Fruit fly (Drosophila melanogaster) whole organism, embryonic: ENCODE results near the gene CG14367.

Experiments
- Aef1 ChIP-seq: fragments of 200-800 bp; sonication (Bioruptor generic); IDR thresholded peaks from 3 replicates; pipeline ENCODE4 v1.3.6; 2022; ENCODE audit warnings: missing biosample characterization, missing genetic modification characterization
- Blimp-1 ChIP-seq: fragments of 200-800 bp; sonication (Bioruptor generic); optimal IDR thresholded peaks from 3 replicates; lab custom pipeline; 2018; ENCODE audit warnings: missing biosample characterization, missing genetic modification characterization, mild to moderate bottlenecking, moderate library complexity, missing genetic modification reagents
- CG10366 ChIP-seq: fragments of 200-800 bp; sonication (Bioruptor generic); IDR thresholded peaks from 2 replicates; pipeline ENCODE4 v1.3.6; 2022; ENCODE audit warnings: missing biosample characterization, missing genetic modification characterization
- CG10654 ChIP-seq: fragments of 200-800 bp; sonication (Bioruptor generic); optimal IDR thresholded peaks from 2 replicates; lab custom pipeline; 2016; ENCODE audit warnings: missing biosample characterization, missing genetic modification characterization
- CG11504 ChIP-seq: fragments of 200-800 bp; sonication (Bioruptor generic); optimal IDR thresholded peaks from 3 replicates; lab custom pipeline; 2019; ENCODE audit warnings: missing biosample characterization, mild to moderate bottlenecking, missing genetic modification characterization, moderate library complexity
- CG12219 ChIP-seq: fragments of 200-800 bp; sonication (Bioruptor generic); optimal IDR thresholded peaks from 3 replicates; lab custom pipeline; 2018; ENCODE audit warnings: missing biosample characterization, mild to moderate bottlenecking, missing genetic modification characterization
- CG1233 ChIP-seq: fragments of 200-800 bp; sonication (Bioruptor generic); optimal IDR thresholded peaks from 4 replicates; lab custom pipeline; 2018; ENCODE audit warnings: missing biosample characterization, mild to moderate bottlenecking, missing genetic modification characterization
- CG13624 ChIP-seq: fragments of 200-800 bp; sonication (Bioruptor generic); optimal IDR thresholded peaks from 2 replicates; lab custom pipeline; 2016; ENCODE audit warnings: missing biosample characterization, missing genetic modification characterization
- CG1647 ChIP-seq: fragments of 200-800 bp; sonication (Bioruptor generic); optimal IDR thresholded peaks from 3 replicates; lab custom pipeline; 2016; ENCODE audit warnings: missing biosample characterization, missing genetic modification characterization
- CG2202 ChIP-seq: fragments of 200-800 bp; sonication (Bioruptor generic); optimal IDR thresholded peaks from 2 replicates; lab custom pipeline; 2018; ENCODE audit warnings: missing biosample characterization, mild to moderate bottlenecking, missing genetic modification characterization
- CG3163 ChIP-seq: fragments of 200-800 bp; sonication (Bioruptor generic); optimal IDR thresholded peaks from 3 replicates; lab custom pipeline; 2016; ENCODE audit warnings: missing biosample characterization, missing genetic modification characterization
- CG6175 ChIP-seq: fragments of 200-800 bp; sonication (Bioruptor generic); IDR thresholded peaks from 3 replicates; pipeline ENCODE4 v1.3.6; 2022; ENCODE audit warnings: missing biosample characterization, missing genetic modification characterization
- CG6272 ChIP-seq: fragments of 200-800 bp; sonication (Bioruptor generic); IDR thresholded peaks from 2 replicates; pipeline ENCODE4 v1.3.6; 2022; ENCODE audit warnings: missing biosample characterization, missing genetic modification characterization
- CG6654 ChIP-seq: fragments of 200-800 bp; sonication (Bioruptor generic); optimal IDR thresholded peaks from 2 replicates; lab custom pipeline; 2017; ENCODE audit warnings: missing biosample characterization, mild to moderate bottlenecking, missing genetic modification characterization
- CG6854 ChIP-seq: fragments of 200-800 bp; sonication (Bioruptor generic); optimal IDR thresholded peaks from 3 replicates; lab custom pipeline; 2017; ENCODE audit warnings: missing biosample characterization, mild to moderate bottlenecking, missing genetic modification characterization
- CG7556 ChIP-seq: fragments of 200-800 bp; sonication (Bioruptor generic); optimal IDR thresholded peaks from 2 replicates; lab custom pipeline; 2017; ENCODE audit warnings: missing biosample characterization, mild to moderate bottlenecking, missing genetic modification characterization
- CG7987 ChIP-seq: fragments of 200-800 bp; sonication (Bioruptor generic); optimal IDR thresholded peaks from 2 replicates; lab custom pipeline; 2018; ENCODE audit warnings: missing biosample characterization, mild to moderate bottlenecking, missing genetic modification characterization, moderate library complexity
- CG8388 ChIP-seq: fragments of 200-800 bp; sonication (Bioruptor generic); optimal IDR thresholded peaks from 2 replicates; lab custom pipeline; 2019; ENCODE audit warnings: missing biosample characterization, mild to moderate bottlenecking, missing genetic modification characterization, moderate library complexity
- CG8765 ChIP-seq: fragments of 200-800 bp; sonication (Bioruptor generic); IDR thresholded peaks from 2 replicates; pipeline ENCODE4 v1.3.6; 2022; ENCODE audit warnings: missing biosample characterization, missing genetic modification characterization
- Dbx ChIP-seq: fragments of 200-800 bp; sonication (Bioruptor generic); IDR thresholded peaks from 3 replicates; pipeline ENCODE4 v1.3.6; 2022; ENCODE audit warnings: missing biosample characterization, missing genetic modification characterization
- Ets97D ChIP-seq: fragments of 200-800 bp; sonication (Bioruptor generic); optimal IDR thresholded peaks from 3 replicates; lab custom pipeline; 2016; ENCODE audit warnings: missing biosample characterization, missing genetic modification characterization
- Fer1 ChIP-seq: fragments of 200-800 bp; sonication (Bioruptor generic); optimal IDR thresholded peaks from 2 replicates; lab custom pipeline; 2017; ENCODE audit warnings: missing biosample characterization, mild to moderate bottlenecking, missing genetic modification characterization
- Gug ChIP-seq: fragments of 200-800 bp; sonication (Bioruptor generic); IDR thresholded peaks from 4 replicates; pipeline ENCODE4 v1.3.6; 2022; ENCODE audit warnings: missing biosample characterization, missing genetic modification characterization
- HmgZ ChIP-seq: fragments of 200-800 bp; sonication (Bioruptor generic); optimal IDR thresholded peaks from 2 replicates; lab custom pipeline; 2018; ENCODE audit warnings: missing biosample characterization, mild to moderate bottlenecking, missing genetic modification characterization
- Hr39 ChIP-seq: fragments of >200 bp; optimal IDR thresholded peaks from 2 replicates; lab custom pipeline; 2017
- Hr78 ChIP-seq, 2 experiments: fragments of 200-800 bp in 1 of 2; fragments of >200 bp in 1 of 2; sonication (Bioruptor generic) in 1 of 2; optimal IDR thresholded peaks; 2 replicates each; lab custom pipeline; 2017 to 2019; ENCODE audit warnings: missing biosample characterization in 2 of 2, missing genetic modification characterization in 2 of 2, mild to moderate bottlenecking in 1 of 2, moderate library complexity in 1 of 2
- Lpt ChIP-seq: fragments of >200 bp; optimal IDR thresholded peaks from 2 replicates; lab custom pipeline; 2018; ENCODE audit warnings: missing biosample characterization, missing genetic modification characterization
- Meics ChIP-seq: fragments of 200-800 bp; sonication (Bioruptor generic); optimal IDR thresholded peaks from 2 replicates; lab custom pipeline; 2017; ENCODE audit warnings: missing biosample characterization, mild to moderate bottlenecking, missing genetic modification characterization
- Rx ChIP-seq: fragments of 200-800 bp; sonication (Bioruptor generic); IDR thresholded peaks from 2 replicates; pipeline ENCODE4 v1.3.6; 2022; ENCODE audit warnings: missing biosample characterization, missing genetic modification characterization
- Vsx1 ChIP-seq: fragments of 200-800 bp; sonication (Bioruptor generic); optimal IDR thresholded peaks from 2 replicates; lab custom pipeline; 2017; ENCODE audit warnings: missing biosample characterization, mild to moderate bottlenecking, missing genetic modification characterization, missing genetic modification reagents
- YL-1 ChIP-seq: fragments of 200-800 bp; sonication (Bioruptor generic); optimal IDR thresholded peaks from 3 replicates; lab custom pipeline; 2017; ENCODE audit warnings: missing biosample characterization, mild to moderate bottlenecking, missing genetic modification characterization
- bbx ChIP-seq: fragments of 200-800 bp; sonication (Bioruptor generic); IDR thresholded peaks from 2 replicates; pipeline ENCODE4 v1.3.6; 2022; ENCODE audit warnings: missing biosample characterization, missing genetic modification characterization; ENCODE audit not compliant: partially characterized antibody
- dimm ChIP-seq: fragments of 200-800 bp; sonication (Bioruptor generic); IDR thresholded peaks from 2 replicates; pipeline ENCODE4 v1.3.6; 2022; ENCODE audit warnings: missing biosample characterization, missing genetic modification characterization
- dpn ChIP-seq, 2 experiments: fragments of 200-800 bp; sonication (Bioruptor generic); optimal IDR thresholded peaks; 3 replicates each; lab custom pipeline; 2016; ENCODE audit warnings: missing biosample characterization in 2 of 2, missing genetic modification characterization in 2 of 2
- eyg ChIP-seq: fragments of 200-800 bp; sonication (Bioruptor generic); optimal IDR thresholded peaks from 3 replicates; lab custom pipeline; 2016; ENCODE audit warnings: missing biosample characterization, missing genetic modification characterization
- ind ChIP-seq: fragments of 200-800 bp; sonication (Bioruptor generic); optimal IDR thresholded peaks from 3 replicates; lab custom pipeline; 2016; ENCODE audit warnings: missing biosample characterization, missing genetic modification characterization
- insv ChIP-seq, 2 experiments: fragments of 200-800 bp; sonication (Bioruptor generic); optimal IDR thresholded peaks; 3 replicates each; lab custom pipeline; 2016 to 2018; ENCODE audit warnings: missing biosample characterization in 2 of 2, missing genetic modification characterization in 2 of 2
- jumu ChIP-seq: fragments of 200-800 bp; sonication (Bioruptor generic); optimal IDR thresholded peaks from 3 replicates; lab custom pipeline; 2016; ENCODE audit warnings: missing biosample characterization, missing genetic modification characterization
- kni ChIP-seq: fragments of 200-800 bp; sonication (Bioruptor generic); optimal IDR thresholded peaks from 3 replicates; lab custom pipeline; 2017; ENCODE audit warnings: mild to moderate bottlenecking, missing biosample characterization, missing genetic modification reagents, missing genetic modification characterization
- lmd ChIP-seq: fragments of 200-800 bp; sonication (Bioruptor generic); IDR thresholded peaks from 2 replicates; pipeline ENCODE4 v1.3.6; 2022; ENCODE audit warnings: missing biosample characterization, missing genetic modification characterization
- lola ChIP-seq, 3 experiments: fragments of >200 bp in 2 of 3; fragments of 200-800 bp in 1 of 3; sonication (Bioruptor generic) in 1 of 3; optimal IDR thresholded peaks; 2 replicates each; lab custom pipeline; 2017 to 2019; ENCODE audit warnings: missing biosample characterization in 3 of 3, missing genetic modification characterization in 3 of 3, mild to moderate bottlenecking in 1 of 3, moderate library complexity in 1 of 3
- org-1 ChIP-seq: fragments of 200-800 bp; sonication (Bioruptor generic); optimal IDR thresholded peaks from 2 replicates; lab custom pipeline; 2017; ENCODE audit warnings: missing biosample characterization, missing genetic modification characterization
- pb ChIP-seq: fragments of 200-800 bp; sonication (Bioruptor generic); optimal IDR thresholded peaks from 3 replicates; lab custom pipeline; 2016; ENCODE audit warnings: missing biosample characterization, missing genetic modification characterization
- pho ChIP-seq: fragments of 200-800 bp; sonication (Bioruptor generic); optimal IDR thresholded peaks from 2 replicates; lab custom pipeline; 2016; ENCODE audit warnings: missing biosample characterization, missing genetic modification characterization
- pnt ChIP-seq: fragments of 200-800 bp; sonication (Bioruptor generic); optimal IDR thresholded peaks from 3 replicates; lab custom pipeline; 2016; ENCODE audit warnings: missing biosample characterization, missing genetic modification characterization
- pzg ChIP-seq: fragments of 200-800 bp; sonication (Bioruptor generic); optimal IDR thresholded peaks from 3 replicates; lab custom pipeline; 2018; ENCODE audit warnings: missing biosample characterization, mild to moderate bottlenecking, missing genetic modification characterization, moderate library complexity
- repo ChIP-seq: fragments of 200-800 bp; sonication (Bioruptor generic); optimal IDR thresholded peaks from 2 replicates; lab custom pipeline; 2016; ENCODE audit warnings: missing biosample characterization, missing genetic modification characterization
- sc ChIP-seq, 3 experiments: fragments of >200 bp in 2 of 3; fragments of 200-800 bp in 1 of 3; sonication (Bioruptor generic) in 1 of 3; optimal IDR thresholded peaks; 2 replicates in 2 of 3; 3 replicates in 1 of 3; lab custom pipeline; 2017; ENCODE audit warnings: mild to moderate bottlenecking in 1 of 3, missing biosample characterization in 1 of 3, missing genetic modification characterization in 1 of 3, missing genetic modification reagents in 1 of 3
- slbo ChIP-seq: fragments of 200-800 bp; sonication (Bioruptor generic); IDR thresholded peaks from 2 replicates; pipeline ENCODE4 v1.3.6; 2022; ENCODE audit warnings: missing biosample characterization, missing genetic modification characterization
- so ChIP-seq: fragments of 200-800 bp; sonication (Bioruptor generic); IDR thresholded peaks from 3 replicates; pipeline ENCODE4 v1.3.6; 2022; ENCODE audit warnings: missing biosample characterization, missing genetic modification characterization
- trh ChIP-seq: fragments of 200-800 bp; sonication (Bioruptor generic); optimal IDR thresholded peaks from 2 replicates; lab custom pipeline; 2016; ENCODE audit warnings: missing biosample characterization, missing genetic modification characterization

Gene CG14367

DNA sequence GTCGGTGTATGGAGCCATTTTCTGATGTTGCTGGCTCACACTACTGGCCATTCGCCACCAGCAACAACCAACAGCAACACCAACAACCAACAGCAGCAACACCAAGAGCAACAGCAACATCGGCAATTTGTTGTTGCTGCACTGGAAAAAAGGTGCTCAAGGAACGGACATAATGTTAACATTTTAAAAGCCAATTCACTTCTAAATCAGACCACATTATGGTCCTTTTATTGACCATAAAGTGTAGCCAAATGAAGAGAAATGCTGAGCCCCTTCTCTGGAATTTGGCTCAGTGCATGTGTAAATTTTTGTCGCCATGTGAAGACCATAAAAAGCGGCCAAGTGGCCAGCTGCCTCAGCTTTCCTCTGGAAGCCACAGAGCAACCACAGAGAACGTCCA lies 23.0 kb downstream of the CG14367 start (continued):
- TF ChIP-seq trh (GFP tag; lab: Kevin White, UChicago) (no peak), lmd (GFP tag; lab: Robert Waterston, UW) (peak; percentile 34; the same call in 1 of the 2 replicates), CG10654 (GFP tag; lab: Kevin White, UChicago) (no peak), pzg (GFP tag; lab: Kevin White, UChicago) (no peak), CG3163 (GFP tag; lab: Kevin White, UChicago) (no peak), CG6654 (GFP tag; lab: Kevin White, UChicago) (no peak), Vsx1 (GFP tag; lab: Kevin White, UChicago) (no peak), HmgZ (no peak), ind (GFP tag; lab: Kevin White, UChicago) (peak; percentile 9), CG8388 (GFP tag; lab: Kevin White, UChicago) (peak; percentile 35), Gug (GFP tag; lab: Robert Waterston, UW) (peak; percentile 15; the same call in 1 of the 4 replicates), CG6272 (GFP tag; lab: Robert Waterston, UW) (no peak), org-1 (GFP tag; lab: Kevin White, UChicago) (no peak), so (GFP tag; lab: Robert Waterston, UW) (peak; percentile 63; the same call in 1 of the 3 replicates), Hr78 (GFP tag; optimal IDR thresholded peaks at IDR 0.05; lab: Kevin White, UChicago) (peak in 1 of 2 experiments; percentile 14), CG6175 (GFP tag; lab: Robert Waterston, UW) (no peak), CG13624 (GFP tag; lab: Kevin White, UChicago) (peak; percentile 39), jumu (GFP tag; lab: Kevin White, UChicago) (peak; percentile 32), Blimp-1 (GFP tag; lab: Kevin White, UChicago) (peak; percentile 39), repo (GFP tag; lab: Kevin White, UChicago) (no peak), CG7556 (GFP tag; lab: Kevin White, UChicago) (peak; percentile 27), Aef1 (GFP tag; lab: Robert Waterston, UW) (peak; percentile 55), CG7987 (GFP tag; lab: Kevin White, UChicago) (no peak), eyg (GFP tag; lab: Kevin White, UChicago) (peak; percentile 48), slbo (peak; percentile 29; the same call in 1 of the 2 replicates), Meics (GFP tag; lab: Kevin White, UChicago) (no peak), Ets97D (peak; percentile 7), kni (GFP tag; lab: Kevin White, UChicago) (no peak), Hr39 (lab: Kevin White, UChicago) (no peak), Lpt (GFP tag; lab: Kevin White, UChicago) (no peak), CG2202 (no peak), CG1233 (GFP tag; lab: Kevin White, UChicago) (no peak), dimm (GFP tag; lab: Robert Waterston, UW) (0 out of 2 replicates have a peak, but pooled peaks have one; percentile 12), Rx (GFP tag; lab: Robert Waterston, UW) (peak; percentile 23; the same call in 1 of the 2 replicates), pnt (GFP tag; lab: Kevin White, UChicago) (peak; percentile 33), Fer1 (no peak), dpn (GFP tag; optimal IDR thresholded peaks at IDR 0.05; lab: Kevin White, UChicago) (no peak), Dbx (GFP tag; lab: Robert Waterston, UW) (no peak), CG10366 (GFP tag; lab: Robert Waterston, UW) (peak; percentile 60), CG11504 (tag; lab: Kevin White, UChicago) (peak; percentile 76), pb (GFP tag; lab: Kevin White, UChicago) (peak; percentile 44), YL-1 (GFP tag; lab: Kevin White, UChicago) (no peak), CG12219 (GFP tag; lab: Kevin White, UChicago) (no peak), pho (GFP tag; lab: Kevin White, UChicago) (no peak), CG6854 (GFP tag; lab: Kevin White, UChicago) (no peak), CG8765 (GFP tag; lab: Robert Waterston, UW) (no peak), CG1647 (GFP tag; lab: Kevin White, UChicago) (peak; percentile 32), insv (GFP tag; optimal IDR thresholded peaks at IDR 0.05; lab: Kevin White, UChicago) (no peak), sc (optimal IDR thresholded peaks at IDR 0.05; lab: Kevin White, UChicago) (no peak), sc (GFP tag; optimal IDR thresholded peaks at IDR 0.05; lab: Kevin White, UChicago) (no peak), lola (GFP tag; optimal IDR thresholded peaks at IDR 0.05; lab: Kevin White, UChicago) (no peak), bbx (GFP tag; lab: Robert Waterston, UW) (no peak)
